Worm (Caenorhabditis elegans): Measurements from ENCODE around the gene F32A5.4.

F32A5.4 gene

ce11 chrII:7197434-7197833 is 31.5 kb upstream of the F32A5.4 start:
- TF ChIP-seq daf-16 (GFP tag; optimal IDR thresholded peaks at IDR 0.05) (no peak), daf-16 (tag; optimal IDR thresholded peaks at IDR 0.05) (peak; percentile 14), mep-1 (tag; optimal IDR thresholded peaks at IDR 0.05) (peak; percentile 29), gei-8 (GFP tag; optimal IDR thresholded peaks at IDR 0.05) (no peak), dmd-8 (GFP tag; IDR thresholded peaks at IDR 0.05) (0 out of 2 replicates have a peak, but pooled peaks have one; percentile 55), daf-8 (GFP tag; IDR thresholded peaks at IDR 0.05) (no peak), lin-38 (GFP tag; IDR thresholded peaks at IDR 0.05) (peak; percentile 17; the same call in 1 of the 2 replicates), aha-1 (tag) (peak; percentile 95)

DNA sequence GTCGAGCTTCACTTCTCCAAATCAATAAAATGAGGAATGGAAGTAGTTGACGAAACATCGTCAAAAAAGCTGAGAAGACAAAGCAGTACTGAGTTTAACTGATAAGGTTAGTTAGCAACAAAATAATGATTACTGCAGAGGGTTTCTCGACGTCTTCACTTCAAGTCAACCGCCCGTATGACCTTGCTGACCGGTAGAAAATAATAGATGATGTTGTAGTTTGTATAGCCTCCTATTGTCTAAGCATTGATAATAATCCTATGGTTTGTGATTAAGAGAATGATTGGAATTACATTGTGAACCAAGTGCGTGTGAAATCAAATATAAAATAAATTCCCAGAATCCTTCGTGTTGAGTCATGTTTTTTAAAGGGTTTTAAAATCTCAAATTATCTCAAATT is 29.6 kb upstream of the F32A5.4 start, which contains the start of gene E04F6.6:
Gene E04F6.6, minus strand, starts transcription at position 258 of the 400 bp plus-strand sequence.
- TF ChIP-seq nhr-25 (tag; optimal IDR thresholded peaks at IDR 0.05; ENCODE audit: borderline replicate concordance, insufficient read depth) (no peak), nhr-28 (tag; optimal IDR thresholded peaks at IDR 0.05) (peak; percentile 87), aha-1 (tag) (peak; percentile 30)

ce11 chrII:7200051-7200599 is 28.8 kb upstream of the F32A5.4 start, which contains the start of gene pcrg-1:
pcrg-1 (plus strand) TSS chrII:7200549.
- TF ChIP-seq Y5F2A.4 (GFP tag; optimal IDR thresholded peaks at IDR 0.05) = peak; percentile 82
- TF ChIP-seq snpc-1.2 (GFP tag; IDR thresholded peaks at IDR 0.05) = peak; percentile 86
- no peak for TF ChIP-seq nhr-11 (tag; optimal IDR thresholded peaks at IDR 0.05)
- TF ChIP-seq F44E2.7 (GFP tag; IDR thresholded peaks at IDR 0.05) = peak; percentile 55; the same call in 1 of the 2 replicates
- TF ChIP-seq lsy-2 (tag; optimal IDR thresholded peaks at IDR 0.05) = peak in 1 of 2 experiments; percentile 69
- TF ChIP-seq aly-2 (tag; optimal IDR thresholded peaks at IDR 0.05) = no peak
- peak; percentile 93 for TF ChIP-seq arid-1 (GFP tag; conservative IDR thresholded peaks at IDR 0.05)
- TF ChIP-seq lim-7 (GFP tag; IDR thresholded peaks at IDR 0.05) = peak; percentile 89
- TF ChIP-seq hlh-11 (tag; optimal IDR thresholded peaks at IDR 0.05) = peak; percentile 74
- no peak for TF ChIP-seq nhr-237 (tag; optimal IDR thresholded peaks at IDR 0.05)
- TF ChIP-seq lin-29 (GFP tag; IDR thresholded peaks at IDR 0.05) = peak; percentile 79
- peak; percentile 94 for TF ChIP-seq dmd-8 (GFP tag; IDR thresholded peaks at IDR 0.05)
- peak; percentile 67 for TF ChIP-seq nhr-48 (tag; optimal IDR thresholded peaks at IDR 0.05)
- no peak for TF ChIP-seq jun-1 (tag; optimal IDR thresholded peaks at IDR 0.05)
- peak; percentile 89 for TF ChIP-seq pha-4 (GFP tag; IDR thresholded peaks at IDR 0.05)
- TF ChIP-seq pha-4 (tag; optimal IDR thresholded peaks at IDR 0.05) = peak; percentile 42
- peak; percentile 57 for TF ChIP-seq dve-1 (tag; optimal IDR thresholded peaks at IDR 0.05; ENCODE audit: insufficient read depth)
- no peak for TF ChIP-seq fkh-10 (GFP tag; optimal IDR thresholded peaks at IDR 0.05)
- TF ChIP-seq ZK337.2 (GFP tag; IDR thresholded peaks at IDR 0.05) = peak; percentile 21
- no peak for TF ChIP-seq zfp-2 (tag; optimal IDR thresholded peaks at IDR 0.05)
- peak; percentile 55 for TF ChIP-seq dmd-6 (GFP tag; IDR thresholded peaks at IDR 0.05)
- no peak for TF ChIP-seq ama-1 (optimal IDR thresholded peaks at IDR 0.05)
- peak; percentile 62; the same call in 1 of the 2 replicates for TF ChIP-seq ceh-44 (GFP tag; IDR thresholded peaks at IDR 0.05)
- TF ChIP-seq lir-3 (tag; optimal IDR thresholded peaks at IDR 0.05) = peak; percentile 70
- TF ChIP-seq lin-13 (GFP tag; optimal IDR thresholded peaks at IDR 0.05) = peak; percentile 64
- TF ChIP-seq nhr-25 (tag; optimal IDR thresholded peaks at IDR 0.05; ENCODE audit: borderline replicate concordance, insufficient read depth) = peak; percentile 69
- peak; percentile 51; the same call in 1 of the 2 replicates for TF ChIP-seq zfp-3 (GFP tag; conservative IDR thresholded peaks at IDR 0.05)
- TF ChIP-seq dpl-1 (GFP tag; optimal IDR thresholded peaks at IDR 0.05) = peak; percentile 50
- no peak for TF ChIP-seq mdl-1 (tag; optimal IDR thresholded peaks at IDR 0.05)
- TF ChIP-seq ctbp-1 (GFP tag; IDR thresholded peaks at IDR 0.05) = peak; percentile 76
- peak in 1 of 2 experiments; percentile 81 for TF ChIP-seq unc-62 (GFP tag; optimal IDR thresholded peaks at IDR 0.05 in 1 of 2)
- no peak for TF ChIP-seq unc-62 (tag; optimal IDR thresholded peaks at IDR 0.05)
- TF ChIP-seq zip-2 (tag; optimal IDR thresholded peaks at IDR 0.05) = peak; percentile 35
- peak; percentile 95 for TF ChIP-seq snpc-4 (tag; optimal IDR thresholded peaks at IDR 0.05)
- TF ChIP-seq egl-27 (tag; optimal IDR thresholded peaks at IDR 0.05) = no peak
- peak; percentile 90 for TF ChIP-seq Y105C5A.15 (GFP tag; IDR thresholded peaks at IDR 0.05)
- TF ChIP-seq hif-1 (tag; optimal IDR thresholded peaks at IDR 0.05) = peak; percentile 12 to 56
- TF ChIP-seq ceh-20 (GFP tag; IDR thresholded peaks at IDR 0.05) = peak; percentile 79
- TF ChIP-seq mdt-29 (GFP tag; IDR thresholded peaks at IDR 0.05) = peak; percentile 80
